Fruit fly (Drosophila melanogaster): Measurements from ENCODE around the gene Gr64a.

The Gr64a gene

DNA sequence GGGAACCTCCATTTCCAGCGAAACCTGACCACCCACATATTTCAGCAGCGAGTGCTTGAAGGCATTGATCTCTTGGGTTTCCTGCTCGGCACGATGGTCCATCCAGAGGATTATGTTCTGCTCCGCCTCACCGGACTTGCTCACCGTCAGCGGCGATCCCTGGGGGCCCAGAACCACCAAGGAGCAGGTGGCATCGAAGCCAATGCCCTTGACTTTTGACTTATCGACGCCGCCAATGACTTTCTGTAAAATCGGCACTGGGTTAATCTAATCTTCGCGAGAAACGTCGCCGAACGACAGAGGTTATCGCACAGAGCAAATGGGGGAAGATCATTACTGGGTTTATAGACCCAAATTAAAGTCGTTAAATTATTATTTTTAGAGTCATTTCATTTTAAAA, 2.1 kb upstream of the Gr64a start:
- TF ChIP-seq CTCF (optimal IDR thresholded peaks at IDR 0.05): no peak
- TF ChIP-seq CG8478 (optimal IDR thresholded peaks at IDR 0.05): no peak

DNA sequence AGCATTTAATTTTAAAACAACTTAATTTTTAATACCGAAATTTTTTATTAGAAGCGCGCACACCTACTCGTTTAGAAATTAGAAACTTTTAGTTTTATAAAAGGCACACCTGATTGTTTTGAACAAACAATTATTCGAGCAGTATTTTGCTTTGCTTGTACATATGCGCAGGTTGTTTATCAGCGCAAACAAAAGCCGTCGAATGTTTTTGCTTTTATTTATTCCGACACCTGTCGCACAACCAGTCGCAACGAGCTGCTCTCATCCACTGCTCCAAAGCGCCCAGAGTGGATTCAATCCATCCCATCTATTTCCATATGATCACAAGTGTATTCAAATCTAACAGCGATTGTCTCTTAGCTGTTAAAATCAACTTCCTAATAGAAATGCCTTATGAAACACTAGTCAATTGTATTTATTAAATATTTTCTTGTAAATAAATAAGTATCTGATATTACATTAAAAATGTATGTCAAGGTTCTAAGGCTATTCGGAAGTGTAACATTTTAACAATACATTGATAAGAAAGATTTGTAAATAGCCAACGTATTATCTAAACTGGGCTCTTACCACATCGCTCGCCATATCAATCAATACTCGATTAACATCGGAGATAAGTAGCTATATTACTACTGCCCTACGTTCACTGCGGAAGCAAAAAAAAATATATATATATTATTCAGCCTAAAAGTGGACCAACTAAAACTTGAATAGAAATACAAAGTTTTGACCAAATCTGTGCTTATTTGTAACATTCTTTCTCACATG, 647 bp upstream of the Gr64a start, which contains the start of gene CG11594:
Gene CG11594, minus strand, starts transcription at position 274 of the 768 bp plus-strand sequence.
- TF ChIP-seq CG8478 (optimal IDR thresholded peaks at IDR 0.05): no peak
- no peak for TF ChIP-seq CTCF (optimal IDR thresholded peaks at IDR 0.05)

DNA sequence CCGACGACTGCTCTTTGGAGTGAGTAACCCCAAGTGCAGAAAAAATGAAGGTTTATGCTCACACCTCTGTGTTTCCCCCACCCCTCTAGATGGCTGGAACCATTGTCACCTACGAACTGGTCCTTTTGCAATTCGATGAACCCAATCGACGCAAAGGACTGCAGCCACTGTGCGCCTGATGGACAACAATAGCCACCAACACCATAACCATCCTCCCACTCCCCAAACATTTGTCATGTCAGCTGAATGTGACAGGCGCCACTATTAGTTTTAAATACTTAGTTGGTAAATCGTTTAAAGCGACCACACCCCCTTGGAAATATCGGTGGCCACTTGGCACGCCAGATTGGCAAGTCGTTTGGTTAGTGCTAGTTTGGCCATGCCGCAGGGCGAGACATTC, 1.7 kb downstream of the Gr64a start, which contains the start of the genes Gr64b and Gr64c:
Gene Gr64b, plus strand, starts transcription at position 301 of the 400 bp plus-strand sequence.
Gene Gr64c, plus strand, starts transcription at position 301 of the 400 bp plus-strand sequence.
- TF ChIP-seq CG8478 (optimal IDR thresholded peaks at IDR 0.05) (no peak), CTCF (optimal IDR thresholded peaks at IDR 0.05) (no peak)

DNA sequence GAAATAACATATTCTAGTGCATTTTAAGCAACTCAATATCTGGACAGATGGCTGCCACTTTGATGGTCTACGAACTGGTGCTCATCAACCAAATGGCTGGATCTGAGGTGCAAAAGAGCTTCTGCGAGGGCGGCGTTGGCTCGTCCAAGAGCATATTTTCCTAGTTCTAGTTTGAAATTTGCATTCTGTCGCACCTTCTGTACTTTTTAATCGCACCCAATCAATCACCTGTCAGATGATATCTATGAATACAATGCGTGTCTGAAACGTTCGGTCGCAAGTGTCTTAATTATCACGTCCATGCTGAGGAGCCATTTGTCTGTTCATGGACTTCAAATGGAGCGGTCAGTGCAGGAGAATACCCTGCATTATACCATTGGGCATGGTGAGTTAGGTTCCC, 5.2 kb downstream of the Gr64a start, which contains the start of the genes Gr64d and Gr64e:
Gene Gr64d, plus strand, starts transcription at position 301 of the 400 bp plus-strand sequence.
Gene Gr64e, plus strand, starts transcription at position 380 of the 400 bp plus-strand sequence.
- TF ChIP-seq CG8478 (optimal IDR thresholded peaks at IDR 0.05) (no peak), CTCF (optimal IDR thresholded peaks at IDR 0.05) (no peak)

DNA sequence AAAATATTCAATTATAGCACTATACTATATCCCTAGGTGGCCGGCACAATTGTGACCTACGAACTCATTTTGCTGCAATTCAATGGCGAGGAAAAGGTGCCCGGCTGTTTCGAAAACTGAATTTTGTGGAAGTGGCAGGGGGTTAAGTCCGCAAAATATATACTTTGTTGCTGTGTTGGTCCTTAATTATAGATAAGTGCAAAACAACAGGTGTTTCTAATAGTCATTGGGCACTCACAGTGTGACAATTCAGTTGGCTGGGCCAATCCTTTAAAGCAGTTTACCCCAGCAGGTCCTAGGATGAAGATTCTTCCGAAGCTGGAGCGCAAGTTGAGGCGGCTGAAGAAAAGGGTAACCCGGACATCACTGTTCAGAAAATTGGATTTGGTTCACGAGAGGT, 8.9 kb downstream of the Gr64a start, which contains the start of gene Gr64f:
Gene Gr64f, plus strand, starts transcription at position 301 of the 400 bp plus-strand sequence.
- TF ChIP-seq CTCF (optimal IDR thresholded peaks at IDR 0.05) (no peak), CG8478 (optimal IDR thresholded peaks at IDR 0.05) (no peak)

DNA sequence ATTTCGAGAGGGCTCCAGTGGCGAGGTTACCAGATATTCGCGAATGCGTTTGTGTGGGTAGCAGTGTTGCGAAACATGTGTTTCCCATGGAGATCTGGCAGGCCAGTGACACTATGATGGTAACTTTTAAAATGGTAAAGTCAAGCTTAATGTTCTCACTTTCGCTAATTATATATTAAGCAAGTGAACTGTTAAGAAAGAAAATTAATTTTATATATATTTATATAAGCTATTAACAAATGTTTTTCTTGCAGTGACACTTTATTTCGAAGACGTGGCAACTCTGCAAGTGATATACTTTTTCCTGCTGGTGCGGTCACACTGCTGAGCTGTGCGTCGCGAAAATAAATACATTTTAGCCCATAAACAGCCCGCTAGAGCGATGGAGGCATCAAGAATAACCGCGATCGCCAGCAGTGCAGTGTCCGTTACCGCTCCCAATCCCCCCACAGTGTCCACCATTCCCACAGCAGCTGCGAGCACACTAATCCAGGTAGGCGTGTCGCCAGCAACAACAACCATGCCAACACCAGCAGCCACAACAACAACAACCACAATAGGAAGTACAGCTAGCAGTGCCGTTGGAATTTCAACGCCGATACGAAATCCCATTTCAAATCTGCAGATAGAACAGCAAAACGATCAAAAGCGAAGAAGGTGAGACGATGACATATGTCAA, 13.8 kb downstream of the Gr64a start, which contains the start of the genes CG11593 and Rcd5:
Gene CG11593, minus strand, starts transcription at position 236 of the 679 bp plus-strand sequence.
Gene Rcd5, plus strand, starts transcription at position 283 of the 679 bp plus-strand sequence.
- TF ChIP-seq CTCF (optimal IDR thresholded peaks at IDR 0.05): no peak
- TF ChIP-seq CG8478 (optimal IDR thresholded peaks at IDR 0.05): no peak

DNA sequence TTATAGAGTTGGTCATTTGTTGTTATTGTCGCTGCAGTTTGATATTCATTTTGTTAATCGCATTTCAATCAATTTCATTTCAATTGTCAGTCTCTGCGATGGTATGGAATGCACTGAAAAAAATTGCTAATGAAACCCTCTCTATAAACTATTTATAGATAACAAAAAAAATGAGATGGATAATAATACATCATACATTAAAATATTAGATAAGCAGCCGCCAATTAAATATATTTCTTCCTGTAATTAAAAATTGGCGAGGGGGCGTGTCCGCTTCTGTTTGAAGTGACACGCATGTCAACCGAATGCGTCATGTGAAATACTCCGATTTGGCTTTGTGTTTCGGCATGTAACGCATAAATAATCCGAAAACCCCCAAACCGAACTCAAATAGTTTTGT, 17.9 kb downstream of the Gr64a start:
- TF ChIP-seq CG8478 (optimal IDR thresholded peaks at IDR 0.05) (no peak), CTCF (optimal IDR thresholded peaks at IDR 0.05) (no peak)

DNA sequence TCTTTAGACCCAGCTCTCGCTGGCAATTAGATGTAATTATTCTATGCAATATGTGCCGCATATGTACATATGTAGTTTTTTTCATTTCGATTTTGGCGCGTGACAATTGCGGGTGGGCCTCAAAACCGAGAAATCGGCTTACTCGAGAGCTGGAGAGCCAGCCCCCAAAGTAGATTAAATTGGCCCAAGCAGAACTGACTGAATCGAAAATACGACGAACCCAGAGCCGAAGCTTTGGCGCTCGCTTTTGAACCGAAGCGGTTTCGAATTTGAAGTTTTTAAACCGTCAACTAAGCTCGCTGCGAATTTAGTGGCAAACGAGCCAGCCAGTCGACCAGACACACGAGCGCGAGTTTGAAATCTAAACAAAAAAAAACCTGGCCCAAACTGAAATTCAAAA, 19.7 kb downstream of the Gr64a start, which contains the start of gene CG1136:
Gene CG1136, plus strand, starts transcription at position 308 of the 400 bp plus-strand sequence.
- TF ChIP-seq CG8478 (optimal IDR thresholded peaks at IDR 0.05) (no peak), CTCF (optimal IDR thresholded peaks at IDR 0.05) (no peak)

DNA sequence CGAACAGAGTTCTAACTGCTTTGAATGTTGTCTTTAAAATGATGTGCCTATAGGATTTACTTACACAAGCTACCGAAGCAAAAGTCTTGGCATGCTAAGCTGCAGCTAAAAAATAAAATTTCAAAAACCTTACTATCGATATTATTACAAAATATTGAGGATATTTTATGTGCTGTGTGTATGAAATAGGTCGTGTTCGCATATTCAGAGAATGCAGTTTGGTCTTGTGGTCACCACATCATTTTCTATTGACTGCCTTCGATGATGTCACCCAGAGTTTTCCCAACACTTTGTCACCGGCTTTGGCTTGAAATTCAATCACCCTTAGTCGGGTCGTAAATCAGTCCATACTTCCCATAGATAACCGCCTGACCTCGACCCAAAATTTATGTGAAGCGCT, 21.1 kb downstream of the Gr64a start, which contains the start of gene Dpy-30L2:
Gene Dpy-30L2, minus strand, starts transcription at position 101 of the 400 bp plus-strand sequence.
- no peak for TF ChIP-seq CTCF (optimal IDR thresholded peaks at IDR 0.05)

DNA sequence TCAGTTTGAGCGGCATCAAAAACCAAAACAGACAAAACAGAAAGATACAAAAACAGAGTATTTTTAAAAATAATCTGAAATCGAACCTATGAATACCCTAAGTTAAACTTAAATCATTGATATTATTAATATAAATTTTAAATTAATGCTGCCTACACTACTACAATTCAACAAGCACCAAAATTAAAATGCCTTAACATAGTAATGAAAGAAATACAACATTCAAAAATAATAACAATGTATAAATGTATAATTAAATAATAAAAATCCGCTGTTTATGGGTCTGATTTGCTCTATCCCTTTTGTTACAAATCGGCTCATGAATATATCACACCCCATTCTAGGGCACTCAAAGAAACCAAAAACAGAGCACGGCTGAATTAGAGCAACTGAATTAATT, 22.5 kb downstream of the Gr64a start:
- TF ChIP-seq CG8478 (optimal IDR thresholded peaks at IDR 0.05) (no peak), CTCF (optimal IDR thresholded peaks at IDR 0.05) (no peak)

DNA sequence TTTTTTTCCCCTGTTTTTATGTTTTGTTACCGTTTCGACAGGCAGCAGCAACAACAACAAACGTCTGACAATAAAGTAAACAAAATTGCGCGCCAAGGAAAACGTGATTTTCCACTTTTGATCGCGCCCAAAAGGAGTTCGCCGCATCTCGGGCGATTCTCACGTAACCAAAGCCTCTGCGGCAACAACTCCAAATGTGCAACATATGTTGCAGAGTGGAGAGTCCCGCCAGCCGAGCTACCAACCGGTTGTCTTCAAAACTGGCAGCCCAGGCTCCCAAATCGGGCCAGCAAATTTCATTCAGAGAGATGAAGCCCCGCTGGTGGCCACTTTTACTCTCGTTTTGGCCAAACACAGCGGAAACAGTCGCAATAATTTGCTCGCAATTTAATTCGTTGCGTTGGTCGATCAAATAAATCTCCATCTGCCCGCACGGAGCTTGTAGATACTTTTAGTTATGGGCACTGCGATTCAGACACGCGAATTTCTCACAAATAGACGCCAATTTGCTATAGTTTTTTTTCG, 28.9 kb downstream of the Gr64a start:
- no peak for TF ChIP-seq CG8478 (optimal IDR thresholded peaks at IDR 0.05)
- no peak for TF ChIP-seq CTCF (optimal IDR thresholded peaks at IDR 0.05)

DNA sequence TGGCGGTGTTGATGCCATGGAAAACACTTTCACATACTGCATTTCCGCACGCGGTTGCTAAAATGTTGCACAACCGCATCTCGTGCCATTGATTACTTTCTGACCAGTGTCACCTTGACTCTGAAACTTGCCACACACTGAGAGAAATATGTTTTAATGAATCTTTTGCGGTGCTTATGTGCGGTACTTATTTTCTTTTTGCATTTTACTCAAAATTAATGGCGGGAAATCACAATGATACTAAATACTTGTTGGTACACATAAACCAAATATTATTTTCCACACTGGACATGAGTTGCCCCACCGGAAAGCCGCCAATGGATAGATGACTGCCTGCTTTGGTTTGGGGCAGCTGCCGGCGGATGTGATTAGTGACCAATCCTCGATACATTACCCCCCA, 30.2 kb downstream of the Gr64a start:
- TF ChIP-seq CG8478 (optimal IDR thresholded peaks at IDR 0.05) (no peak), CTCF (optimal IDR thresholded peaks at IDR 0.05) (no peak)

DNA sequence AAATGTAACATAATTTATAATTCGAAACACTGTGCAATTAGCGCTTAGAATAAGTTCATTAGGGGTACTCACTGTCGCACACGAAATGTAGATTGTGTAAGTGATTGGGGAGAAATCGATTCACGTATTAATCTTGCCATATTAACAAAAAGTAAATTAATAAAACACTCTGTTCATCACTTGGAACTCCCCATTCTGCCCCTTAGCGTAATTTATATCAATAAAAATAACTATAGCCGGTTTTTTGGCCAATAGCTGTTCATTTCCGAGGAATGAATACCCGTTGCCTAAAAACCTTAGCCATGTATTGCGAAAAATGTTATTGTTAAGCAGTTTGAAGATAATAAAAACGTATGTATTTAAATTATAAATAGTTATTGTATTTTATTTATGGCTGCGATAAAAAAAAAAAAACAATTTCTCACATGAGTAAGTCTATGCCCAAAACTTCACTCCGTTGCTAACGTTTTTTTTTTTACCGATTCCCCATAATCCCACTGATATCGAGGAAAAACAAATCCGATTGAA, 32.8 kb downstream of the Gr64a start, which contains the start of gene Ugt305A1:
Gene Ugt305A1, plus strand, starts transcription at position 478 of the 528 bp plus-strand sequence.
- TF ChIP-seq CTCF (optimal IDR thresholded peaks at IDR 0.05) (no peak), CG8478 (optimal IDR thresholded peaks at IDR 0.05) (no peak)

DNA sequence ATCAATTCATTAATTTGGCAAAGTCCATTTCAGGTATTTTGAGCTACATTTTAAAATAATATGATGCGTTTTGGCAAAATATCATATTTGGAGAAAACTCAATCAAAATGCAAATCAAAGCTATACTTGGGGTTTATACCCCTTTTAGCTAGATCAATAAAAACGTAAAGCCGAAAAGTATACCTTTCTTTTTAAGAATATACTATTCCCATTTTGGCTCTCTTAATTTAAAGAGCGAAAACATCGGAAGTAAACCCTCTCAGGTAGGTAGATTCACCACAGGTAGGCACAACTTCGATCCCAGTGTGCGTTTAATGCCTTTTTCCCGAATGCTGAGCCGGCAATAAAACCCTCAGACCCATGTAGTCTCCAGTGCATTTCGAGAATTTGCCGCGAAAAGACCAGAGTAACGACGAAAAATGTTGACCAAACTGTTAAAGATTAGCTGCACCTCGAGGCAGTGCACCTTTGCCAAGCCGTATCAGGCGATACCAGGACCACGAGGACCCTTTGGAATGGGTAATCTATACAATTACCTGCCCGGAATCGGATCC, 35.4 kb downstream of the Gr64a start, which contains the start of gene dib:
Gene dib, plus strand, starts transcription at position 372 of the 554 bp plus-strand sequence.
- TF ChIP-seq CG8478 (optimal IDR thresholded peaks at IDR 0.05): no peak
- TF ChIP-seq CTCF (optimal IDR thresholded peaks at IDR 0.05): no peak
